Fruit fly (Drosophila melanogaster): ENCODE data around the gene CG43394.

The CG43394 gene

dm6 chr2L:8148514-8149085, 3.0 kb downstream of the CG43394 start:
- TF ChIP-seq lab (GFP tag; optimal IDR thresholded peaks at IDR 0.05) (peak; percentile 6), Blimp-1 (GFP tag; optimal IDR thresholded peaks at IDR 0.05) (peak; percentile 92), lmd (GFP tag; IDR thresholded peaks at IDR 0.05) (no peak), CG12391 (tag; optimal IDR thresholded peaks at IDR 0.05) (no peak), Pdp1 (GFP tag; optimal IDR thresholded peaks at IDR 0.05) (peak in 1 of 2 experiments; percentile 77), CG13894 (tag; optimal IDR thresholded peaks at IDR 0.05) (peak; percentile 83), Atf6 (GFP tag; IDR thresholded peaks at IDR 0.05) (peak; percentile 13; the same call in 1 of the 2 replicates), CG3726 (GFP tag; IDR thresholded peaks at IDR 0.05) (no peak), crp (GFP tag; optimal IDR thresholded peaks at IDR 0.05) (no peak), Atf3 (GFP tag; optimal IDR thresholded peaks at IDR 0.05) (no peak), Doc3 (GFP tag; IDR thresholded peaks at IDR 0.05; ENCODE audit: partially characterized antibody) (no peak), CG12769 (tag; optimal IDR thresholded peaks at IDR 0.05) (peak; percentile 27), CG6254 (GFP tag; optimal IDR thresholded peaks at IDR 0.05) (no peak), ssp (GFP tag; IDR thresholded peaks at IDR 0.05) (no peak), vvl (GFP tag; IDR thresholded peaks at IDR 0.05) (peak; percentile 49; the same call in 1 of the 2 replicates), z (GFP tag; IDR thresholded peaks at IDR 0.05) (peak; percentile 92), CG32767 (GFP tag; IDR thresholded peaks at IDR 0.05) (no peak), CG8290 (GFP tag; optimal IDR thresholded peaks at IDR 0.05) (peak; percentile 6), CG8290 (tag; optimal IDR thresholded peaks at IDR 0.05) (peak in 1 of 2 experiments; percentile 47), sens (GFP tag) (peak; percentile 13), MBD-R2 (GFP tag; IDR thresholded peaks at IDR 0.05) (no peak), CG10979 (tag; optimal IDR thresholded peaks at IDR 0.05) (no peak), Fer1 (GFP tag; optimal IDR thresholded peaks at IDR 0.05) (peak; percentile 18), wek (GFP tag; optimal IDR thresholded peaks at IDR 0.05) (no peak), oc (tag; optimal IDR thresholded peaks at IDR 0.05) (peak; percentile 29), CG12071 (GFP tag; optimal IDR thresholded peaks at IDR 0.05) (peak; percentile 36), CG10431 (GFP tag; optimal IDR thresholded peaks at IDR 0.05) (no peak), sd (tag; optimal IDR thresholded peaks at IDR 0.05) (peak; percentile 11), CG2199 (GFP tag; IDR thresholded peaks at IDR 0.05) (0 out of 3 replicates have a peak, but pooled peaks have one; percentile 42), stwl (tag; optimal IDR thresholded peaks at IDR 0.05) (no peak), corto (GFP tag; optimal IDR thresholded peaks at IDR 0.05) (no peak), HLH4C (GFP tag; IDR thresholded peaks at IDR 0.05; ENCODE audit: partially characterized antibody) (no peak), CG11398 (GFP tag; optimal IDR thresholded peaks at IDR 0.05) (no peak), CG11456 (GFP tag; IDR thresholded peaks at IDR 0.05) (no peak), ci (GFP tag; IDR thresholded peaks at IDR 0.05) (peak; percentile 32; the same call in 1 of the 3 replicates), CG5953 (GFP tag; IDR thresholded peaks at IDR 0.05) (no peak), danr (GFP tag; IDR thresholded peaks at IDR 0.05) (no peak), wor (GFP tag; IDR thresholded peaks at IDR 0.05) (no peak), sug (tag; optimal IDR thresholded peaks at IDR 0.05) (peak; percentile 5), nerfin-2 (GFP tag; IDR thresholded peaks at IDR 0.05; ENCODE audit: partially characterized antibody) (no peak), CG8924 (tag; optimal IDR thresholded peaks at IDR 0.05) (peak; percentile 9), insv (GFP tag; optimal IDR thresholded peaks at IDR 0.05) (peak in 1 of 2 experiments; percentile 62), nom (GFP tag; optimal IDR thresholded peaks at IDR 0.05) (peak; percentile 64), CG16779 (GFP tag; IDR thresholded peaks at IDR 0.05) (no peak), CG2116 (GFP tag; optimal IDR thresholded peaks at IDR 0.05) (no peak), Poxn (GFP tag; IDR thresholded peaks at IDR 0.05) (no peak), hb (GFP tag; IDR thresholded peaks at IDR 0.05; ENCODE audit: partially characterized antibody) (no peak), tx (GFP tag; optimal IDR thresholded peaks at IDR 0.05) (no peak), CG13775 (GFP tag; optimal IDR thresholded peaks at IDR 0.05) (no peak), ham (GFP tag; IDR thresholded peaks at IDR 0.05) (no peak)

Data from whole organism, embryonic.